Fruit fly (Drosophila melanogaster) whole organism, embryonic: ENCODE data around the gene abs.

ENCODE experiments used
- ATbp ChIP-seq: fragments of 200-800 bp; sonication (Bioruptor generic); optimal IDR thresholded peaks from 2 replicates; lab custom pipeline; 2017; ENCODE audit warnings: missing biosample characterization, mild to moderate bottlenecking, missing genetic modification characterization, missing genetic modification reagents
- Abd-B ChIP-seq: fragments of 200-800 bp; sonication (Bioruptor generic); optimal IDR thresholded peaks from 2 replicates; lab custom pipeline; 2018; ENCODE audit warnings: missing biosample characterization, mild to moderate bottlenecking, missing genetic modification characterization, moderate library complexity
- CG10431 ChIP-seq: fragments of 200-800 bp; sonication (Bioruptor generic); optimal IDR thresholded peaks from 3 replicates; lab custom pipeline; 2018; ENCODE audit warnings: missing biosample characterization, mild to moderate bottlenecking, missing genetic modification characterization
- CG10654 ChIP-seq: fragments of 200-800 bp; sonication (Bioruptor generic); optimal IDR thresholded peaks from 2 replicates; lab custom pipeline; 2016; ENCODE audit warnings: missing biosample characterization, missing genetic modification characterization
- CG1233 ChIP-seq: fragments of 200-800 bp; sonication (Bioruptor generic); optimal IDR thresholded peaks from 4 replicates; lab custom pipeline; 2018; ENCODE audit warnings: missing biosample characterization, mild to moderate bottlenecking, missing genetic modification characterization
- CG13894 ChIP-seq: fragments of 200-800 bp; sonication (Bioruptor generic); optimal IDR thresholded peaks from 3 replicates; lab custom pipeline; 2018; ENCODE audit warnings: missing biosample characterization, mild to moderate bottlenecking, missing genetic modification characterization, moderate library complexity
- CG1647 ChIP-seq: fragments of 200-800 bp; sonication (Bioruptor generic); optimal IDR thresholded peaks from 3 replicates; lab custom pipeline; 2016; ENCODE audit warnings: missing biosample characterization, missing genetic modification characterization
- CG17385 ChIP-seq: fragments of 200-800 bp; sonication (Bioruptor generic); optimal IDR thresholded peaks from 3 replicates; lab custom pipeline; 2018; ENCODE audit warnings: missing biosample characterization, mild to moderate bottlenecking, missing genetic modification characterization
- CG31365 ChIP-seq: fragments of 200-800 bp; sonication (Bioruptor generic); optimal IDR thresholded peaks from 2 replicates; lab custom pipeline; 2018; ENCODE audit warnings: missing biosample characterization, mild to moderate bottlenecking, missing genetic modification characterization
- CG31441 ChIP-seq: fragments of 200-800 bp; sonication (Bioruptor generic); IDR thresholded peaks from 2 replicates; pipeline ENCODE4 v1.3.6; 2022; ENCODE audit warnings: missing biosample characterization, missing genetic modification characterization
- CG3163 ChIP-seq: fragments of 200-800 bp; sonication (Bioruptor generic); optimal IDR thresholded peaks from 3 replicates; lab custom pipeline; 2016; ENCODE audit warnings: missing biosample characterization, missing genetic modification characterization
- CG34376 ChIP-seq: fragments of 200-800 bp; sonication (Bioruptor generic); optimal IDR thresholded peaks from 2 replicates; lab custom pipeline; 2018; ENCODE audit warnings: missing biosample characterization, mild to moderate bottlenecking, missing genetic modification characterization
- CG4328 ChIP-seq: fragments of 200-800 bp; sonication (Bioruptor generic); optimal IDR thresholded peaks from 3 replicates; lab custom pipeline; 2017; ENCODE audit warnings: missing biosample characterization, missing genetic modification reagents, missing genetic modification characterization
- CG7987 ChIP-seq: fragments of 200-800 bp; sonication (Bioruptor generic); optimal IDR thresholded peaks from 2 replicates; lab custom pipeline; 2018; ENCODE audit warnings: missing biosample characterization, mild to moderate bottlenecking, missing genetic modification characterization, moderate library complexity
- CHES-1-like ChIP-seq: fragments of 200-800 bp; sonication (Bioruptor generic); optimal IDR thresholded peaks from 2 replicates; lab custom pipeline; 2016; ENCODE audit warnings: missing biosample characterization, missing genetic modification characterization
- Dfd ChIP-seq, 2 experiments: fragments of >200 bp; optimal IDR thresholded peaks; 2 replicates each; lab custom pipeline; 2017; ENCODE audit warnings: missing biosample characterization in 2 of 2, missing genetic modification characterization in 2 of 2
- E2f1 ChIP-seq: fragments of 200-800 bp; sonication (Bioruptor generic); IDR thresholded peaks from 2 replicates; pipeline ENCODE4 v1.3.6; 2022; ENCODE audit warnings: missing biosample characterization, missing genetic modification characterization
- Eip74EF ChIP-seq, 2 experiments: fragments of 200-800 bp in 1 of 2; fragments of >200 bp in 1 of 2; sonication (Bioruptor generic) in 1 of 2; optimal IDR thresholded peaks; 2 replicates each; lab custom pipeline; 2017 to 2019; ENCODE audit warnings: missing biosample characterization in 2 of 2, missing genetic modification characterization in 2 of 2, mild to moderate bottlenecking in 1 of 2, moderate library complexity in 1 of 2
- HLH3B ChIP-seq: fragments of 200-800 bp; sonication (Bioruptor generic); IDR thresholded peaks from 2 replicates; pipeline ENCODE4 v1.3.6; 2022; ENCODE audit warnings: missing biosample characterization, missing genetic modification characterization
- Hmr ChIP-seq: fragments of 200-800 bp; sonication (Bioruptor generic); optimal IDR thresholded peaks from 3 replicates; lab custom pipeline; 2017; ENCODE audit warnings: mild to moderate bottlenecking, missing biosample characterization, missing genetic modification reagents, missing genetic modification characterization
- Hr51 ChIP-seq, 2 experiments: fragments of 200-800 bp; sonication (Bioruptor generic); optimal IDR thresholded peaks; 2 replicates in 1 of 2; 3 replicates in 1 of 2; lab custom pipeline; 2016 to 2018; ENCODE audit warnings: missing biosample characterization in 2 of 2, missing genetic modification characterization in 2 of 2, mild to moderate bottlenecking in 1 of 2, moderate library complexity in 1 of 2
- Lpt ChIP-seq: fragments of >200 bp; optimal IDR thresholded peaks from 2 replicates; lab custom pipeline; 2018; ENCODE audit warnings: missing biosample characterization, missing genetic modification characterization
- Mrtf ChIP-seq: fragments of 200-800 bp; sonication (Bioruptor generic); IDR thresholded peaks from 3 replicates; pipeline ENCODE4 v1.3.6; 2022; ENCODE audit warnings: missing biosample characterization, missing genetic modification characterization
- NFAT ChIP-seq: fragments of 200-800 bp; sonication (Bioruptor generic); IDR thresholded peaks from 2 replicates; pipeline ENCODE4 v1.3.6; 2022; ENCODE audit warnings: missing biosample characterization, missing genetic modification characterization
- Ptx1 ChIP-seq: fragments of 200-800 bp; sonication (Bioruptor generic); IDR thresholded peaks from 2 replicates; pipeline ENCODE4 v1.3.6; 2022; ENCODE audit warnings: missing biosample characterization, missing genetic modification characterization
- al ChIP-seq: fragments of 200-800 bp; sonication (Bioruptor generic); IDR thresholded peaks from 2 replicates; pipeline ENCODE4 v1.3.6; 2022; ENCODE audit warnings: missing biosample characterization, missing genetic modification characterization
- ap ChIP-seq: fragments of 200-800 bp; sonication (Bioruptor generic); IDR thresholded peaks from 2 replicates; pipeline ENCODE4 v1.3.6; 2022; ENCODE audit warnings: missing biosample characterization, missing genetic modification characterization
- az2 ChIP-seq: fragments of 200-800 bp; sonication (Bioruptor generic); optimal IDR thresholded peaks from 3 replicates; lab custom pipeline; 2016; ENCODE audit warnings: missing biosample characterization, missing genetic modification characterization
- bowl ChIP-seq: fragments of 200-800 bp; sonication (Bioruptor generic); IDR thresholded peaks from 2 replicates; pipeline ENCODE4 v1.3.6; 2022; ENCODE audit warnings: missing biosample characterization, missing genetic modification characterization
- br ChIP-seq: fragments of >200 bp; optimal IDR thresholded peaks from 2 replicates; lab custom pipeline; 2017
- bsh ChIP-seq, 2 experiments: fragments of 200-800 bp; sonication (Bioruptor generic); optimal IDR thresholded peaks; 2 replicates each; lab custom pipeline; 2017 to 2018; ENCODE audit warnings: mild to moderate bottlenecking in 2 of 2, missing biosample characterization in 2 of 2, missing genetic modification characterization in 2 of 2, moderate library complexity in 1 of 2
- ci ChIP-seq: fragments of 200-800 bp; sonication (Bioruptor generic); IDR thresholded peaks from 3 replicates; pipeline ENCODE4 v1.3.6; 2022; ENCODE audit warnings: missing biosample characterization, missing genetic modification characterization
- eve ChIP-seq, 2 experiments: fragments of >200 bp; optimal IDR thresholded peaks; 2 replicates each; lab custom pipeline; 2017; ENCODE audit warnings: missing biosample characterization in 2 of 2, missing genetic modification characterization in 2 of 2
- fd64A ChIP-seq: fragments of 200-800 bp; sonication (Bioruptor generic); optimal IDR thresholded peaks from 3 replicates; lab custom pipeline; 2018; ENCODE audit warnings: missing biosample characterization, mild to moderate bottlenecking, missing genetic modification characterization
- fu2 ChIP-seq: fragments of 200-800 bp; sonication (Bioruptor generic); optimal IDR thresholded peaks from 2 replicates; lab custom pipeline; 2016; ENCODE audit warnings: missing biosample characterization, missing genetic modification characterization
- gce ChIP-seq: fragments of 200-800 bp; sonication (Bioruptor generic); IDR thresholded peaks from 3 replicates; pipeline ENCODE4 v1.3.6; 2022; ENCODE audit warnings: missing biosample characterization, missing genetic modification characterization
- gt ChIP-seq: fragments of 200-800 bp; sonication (Bioruptor generic); IDR thresholded peaks from 2 replicates; pipeline ENCODE4 v1.3.6; 2022; ENCODE audit warnings: missing biosample characterization, missing genetic modification characterization
- h ChIP-seq: fragments of >200 bp; optimal IDR thresholded peaks from 2 replicates; lab custom pipeline; 2017
- ind ChIP-seq: fragments of 200-800 bp; sonication (Bioruptor generic); optimal IDR thresholded peaks from 3 replicates; lab custom pipeline; 2016; ENCODE audit warnings: missing biosample characterization, missing genetic modification characterization
- jing ChIP-seq: fragments of 200-800 bp; sonication (Bioruptor generic); optimal IDR thresholded peaks from 2 replicates; lab custom pipeline; 2018; ENCODE audit warnings: missing biosample characterization, mild to moderate bottlenecking, missing genetic modification characterization
- kah ChIP-seq: fragments of 200-800 bp; sonication (Bioruptor generic); optimal IDR thresholded peaks from 2 replicates; lab custom pipeline; 2018; ENCODE audit warnings: missing biosample characterization, mild to moderate bottlenecking, missing genetic modification characterization
- kni ChIP-seq: fragments of 200-800 bp; sonication (Bioruptor generic); optimal IDR thresholded peaks from 3 replicates; lab custom pipeline; 2017; ENCODE audit warnings: mild to moderate bottlenecking, missing biosample characterization, missing genetic modification reagents, missing genetic modification characterization
- knrl ChIP-seq: fragments of 200-800 bp; sonication (Bioruptor generic); IDR thresholded peaks from 3 replicates; pipeline ENCODE4 v1.3.6; 2022; ENCODE audit warnings: missing biosample characterization, missing genetic modification characterization; ENCODE audit not compliant: partially characterized antibody
- otp ChIP-seq: fragments of 200-800 bp; sonication (Bioruptor generic); IDR thresholded peaks from 3 replicates; pipeline ENCODE4, ENCODE4 v1.3.6; 2022; ENCODE audit warnings: missing biosample characterization, missing genetic modification characterization
- p53 ChIP-seq: fragments of 200-800 bp; sonication (Bioruptor generic); optimal IDR thresholded peaks from 2 replicates; lab custom pipeline; 2016; ENCODE audit warnings: missing biosample characterization, missing genetic modification characterization
- peb ChIP-seq: fragments of 200-800 bp; sonication (Bioruptor generic); IDR thresholded peaks from 2 replicates; pipeline ENCODE4 v1.3.6; 2022; ENCODE audit warnings: missing biosample characterization, missing genetic modification characterization
- sima ChIP-seq: fragments of 200-800 bp; sonication (Bioruptor generic); optimal IDR thresholded peaks from 2 replicates; lab custom pipeline; 2016; ENCODE audit warnings: missing biosample characterization, missing genetic modification characterization
- slp2 ChIP-seq: fragments of 200-800 bp; sonication (Bioruptor generic); optimal IDR thresholded peaks from 2 replicates; lab custom pipeline; 2016; ENCODE audit warnings: missing biosample characterization, missing genetic modification characterization
- tgo ChIP-seq: fragments of 200-800 bp; sonication (Bioruptor generic); IDR thresholded peaks from 3 replicates; pipeline ENCODE4 v1.3.6; 2022; ENCODE audit warnings: missing biosample characterization, missing genetic modification characterization
- tio ChIP-seq: fragments of 200-800 bp; sonication (Bioruptor generic); optimal IDR thresholded peaks from 2 replicates; lab custom pipeline; 2017; ENCODE audit warnings: missing biosample characterization, missing genetic modification characterization, inconsistent platforms
- wek ChIP-seq: fragments of 200-800 bp; sonication (Bioruptor generic); optimal IDR thresholded peaks from 3 replicates; lab custom pipeline; 2018; ENCODE audit warnings: missing biosample characterization, mild to moderate bottlenecking, missing genetic modification characterization, moderate library complexity

The abs gene

dm6 chr3R:4229137-4229764 lies 3.6 kb upstream of the abs start, which contains the start of gene DhpD (continued):
- TF ChIP-seq CG31441 (GFP tag; lab: Robert Waterston, UW) (peak; percentile 72), h (no peak), otp (peak; percentile 76), ind (peak; percentile 67), sima (GFP tag; lab: Kevin White, UChicago) (no peak), al (GFP tag; lab: Robert Waterston, UW) (peak; percentile 46; the same call in 1 of the 2 replicates), tgo (GFP tag; lab: Robert Waterston, UW) (peak; percentile 60; the same call in 2 of the 3 replicates), CHES-1-like (peak; percentile 45), kni (GFP tag; lab: Kevin White, UChicago) (no peak), bsh (GFP tag; optimal IDR thresholded peaks at IDR 0.05; lab: Kevin White, UChicago) (peak; percentile 34 to 64), az2 (GFP tag; lab: Kevin White, UChicago) (peak; percentile 73), eve (GFP tag; optimal IDR thresholded peaks at IDR 0.05; lab: Kevin White, UChicago) (no peak), E2f1 (peak; percentile 69; the same call in 1 of the 2 replicates), fu2 (peak; percentile 37), knrl (GFP tag; lab: Robert Waterston, UW) (peak; percentile 85), peb (GFP tag; lab: Robert Waterston, UW) (0 out of 2 replicates have a peak, but pooled peaks have one; percentile 17), CG10654 (GFP tag; lab: Kevin White, UChicago) (peak; percentile 45), HLH3B (peak; percentile 76), bowl (GFP tag; lab: Robert Waterston, UW) (no peak), CG10431 (GFP tag; lab: Kevin White, UChicago) (no peak), ap (GFP tag; lab: Robert Waterston, UW) (0 out of 2 replicates have a peak, but pooled peaks have one; percentile 33), wek (GFP tag; lab: Kevin White, UChicago) (no peak), jing (GFP tag; lab: Kevin White, UChicago) (peak; percentile 10), Lpt (GFP tag; lab: Kevin White, UChicago) (no peak), Ptx1 (GFP tag; lab: Robert Waterston, UW) (peak; percentile 77), Dfd (GFP tag; optimal IDR thresholded peaks at IDR 0.05; lab: Kevin White, UChicago) (no peak), CG3163 (GFP tag; lab: Kevin White, UChicago) (peak; percentile 40), CG4328 (peak; percentile 66), CG7987 (GFP tag; lab: Kevin White, UChicago) (peak; percentile 66), NFAT (peak; percentile 93), CG34376 (peak; percentile 56), Hmr (GFP tag; lab: Kevin White, UChicago) (peak; percentile 73), br (no peak), Eip74EF (GFP tag; optimal IDR thresholded peaks at IDR 0.05; lab: Kevin White, UChicago) (peak in 1 of 2 experiments; percentile 56), Hr51 (GFP tag; optimal IDR thresholded peaks at IDR 0.05; lab: Kevin White, UChicago) (peak; percentile 28 to 65), ATbp (no peak), CG1647 (GFP tag; lab: Kevin White, UChicago) (peak; percentile 49), gce (GFP tag; lab: Robert Waterston, UW) (no peak), CG13894 (tag; lab: Kevin White, UChicago) (peak; percentile 78), slp2 (no peak), CG17385 (peak; percentile 71), tio (GFP tag; lab: Kevin White, UChicago) (peak; percentile 49), Mrtf (peak; percentile 43; the same call in 2 of the 3 replicates), fd64A (GFP tag; lab: Kevin White, UChicago) (no peak), gt (no peak), CG1233 (GFP tag; lab: Kevin White, UChicago) (peak; percentile 72), kah (peak; percentile 31), CG31365 (tag; lab: Kevin White, UChicago) (no peak), ci (GFP tag; lab: Robert Waterston, UW) (peak; percentile 83; the same call in 2 of the 3 replicates), Abd-B (GFP tag; lab: Kevin White, UChicago) (no peak), p53 (GFP tag; lab: Kevin White, UChicago) (no peak)
